Worm (Caenorhabditis elegans) whole organism, midembryonic: ENCODE results near the gene gcp-2.2.

ENCODE experiments used
- T22C8.4 ChIP-seq: fragments of 200-800 bp; sonication (Bioruptor generic); IDR thresholded peaks from 2 replicates; pipeline ENCODE4 v1.3.6; 2022; ENCODE audit warnings: missing genetic modification characterization, missing compliant biosample characterization
- cog-1 ChIP-seq: sonication (generic microtip); optimal IDR thresholded peaks from 2 replicates; lab custom pipeline; 2016; ENCODE audit warnings: missing genetic modification characterization, missing compliant biosample characterization
- flt-1 ChIP-seq: fragments of 200-800 bp; sonication (Bioruptor generic); IDR thresholded peaks from 2 replicates; pipeline ENCODE4 v1.3.6; 2022; ENCODE audit warnings: missing genetic modification characterization, missing compliant biosample characterization
- klf-2 ChIP-seq: fragments of 200-800 bp; sonication (Bioruptor generic); conservative IDR thresholded peaks from 2 replicates; pipeline ENCODE4 v1.3.6; 2022; ENCODE audit warnings: missing genetic modification reagents, missing genetic modification characterization, missing compliant biosample characterization
- med-1 ChIP-seq: sonication (generic microtip); optimal IDR thresholded peaks from 2 replicates; lab custom pipeline; 2017; ENCODE audit warnings: missing genetic modification characterization, mild to moderate bottlenecking, missing compliant biosample characterization, antibody characterized with exemption, missing genetic modification reagents; ENCODE audit not compliant: insufficient read depth
- ref-1 ChIP-seq: fragments of 200-800 bp; sonication (Bioruptor generic); conservative IDR thresholded peaks from 2 replicates; pipeline ENCODE4 v1.3.6; 2022; ENCODE audit warnings: missing genetic modification reagents, missing genetic modification characterization, missing compliant biosample characterization
- tab-1 ChIP-seq: fragments of 200-800 bp; sonication (Bioruptor generic); IDR thresholded peaks from 2 replicates; pipeline ENCODE4 v1.3.6; 2022; ENCODE audit warnings: missing genetic modification characterization, missing compliant biosample characterization
- ztf-23 ChIP-seq: fragments of 200-800 bp; sonication (Bioruptor generic); IDR thresholded peaks from 2 replicates; pipeline ENCODE4 v1.3.6; 2022; ENCODE audit warnings: missing genetic modification reagents, missing genetic modification characterization, missing compliant biosample characterization
- ztf-29 ChIP-seq: fragments of 200-800 bp; sonication (Bioruptor generic); IDR thresholded peaks from 2 replicates; pipeline ENCODE4 v1.3.6; 2022; ENCODE audit warnings: missing genetic modification reagents, missing genetic modification characterization, missing compliant biosample characterization

The gcp-2.2 gene

ce11 chrX:11537240-11537764 lies at the start of gene gcp-2.2:
Gene gcp-2.2 (plus strand): TSS chrX:11537714.
- no peak for TF ChIP-seq flt-1 (GFP tag; lab: Robert Waterston, UW)
- TF ChIP-seq tab-1, result no peak
- no peak for TF ChIP-seq ztf-23 (GFP tag; lab: Robert Waterston, UW)
- TF ChIP-seq med-1, result no peak
- no peak for TF ChIP-seq klf-2
- no peak for TF ChIP-seq ref-1
- no peak for TF ChIP-seq T22C8.4

ce11 chrX:11489830-11490229 lies 47.7 kb upstream of the gcp-2.2 start, which contains the start of gene spp-21:
Gene spp-21 (plus strand): TSS chrX:11490130.
- TF ChIP-seq flt-1 (GFP tag; lab: Robert Waterston, UW) (no peak), T22C8.4 (no peak), ztf-23 (GFP tag; lab: Robert Waterston, UW) (no peak), cog-1 (tag; lab: Kevin White, UChicago) (no peak), ztf-29 (GFP tag; lab: Robert Waterston, UW) (no peak), tab-1 (no peak), klf-2 (no peak), med-1 (no peak), ref-1 (no peak)

- TF ChIP-seq cog-1 (tag; lab: Kevin White, UChicago) (no peak), ztf-29 (GFP tag; lab: Robert Waterston, UW) (no peak), T22C8.4 (no peak), flt-1 (GFP tag; lab: Robert Waterston, UW) (no peak), ztf-23 (GFP tag; lab: Robert Waterston, UW) (no peak), med-1 (no peak), ref-1 (no peak), tab-1 (no peak), klf-2 (no peak)
Observed at ce11 chrX:11491835-11492234, 45.7 kb upstream of the gcp-2.2 start.

ce11 chrX:11498871-11499270 lies 38.6 kb upstream of the gcp-2.2 start:
- TF ChIP-seq ztf-23 (GFP tag; lab: Robert Waterston, UW) (no peak), ztf-29 (GFP tag; lab: Robert Waterston, UW) (no peak), med-1 (no peak), klf-2 (no peak), T22C8.4 (no peak), flt-1 (GFP tag; lab: Robert Waterston, UW) (no peak), tab-1 (no peak), cog-1 (tag; lab: Kevin White, UChicago) (no peak), ref-1 (no peak)

- TF ChIP-seq cog-1 (tag; lab: Kevin White, UChicago) (no peak), ref-1 (no peak), flt-1 (GFP tag; lab: Robert Waterston, UW) (no peak), tab-1 (no peak), klf-2 (no peak), T22C8.4 (no peak), ztf-29 (GFP tag; lab: Robert Waterston, UW) (no peak), ztf-23 (GFP tag; lab: Robert Waterston, UW) (no peak), med-1 (no peak)
Observed at ce11 chrX:11499738-11500137, 37.8 kb upstream of the gcp-2.2 start, which contains the start of gene T25C12.3. Gene T25C12.3 (minus strand): TSS chrX:11499999.

- no peak for TF ChIP-seq cog-1 (tag; lab: Kevin White, UChicago)
- no peak for TF ChIP-seq flt-1 (GFP tag; lab: Robert Waterston, UW)
- TF ChIP-seq ztf-23 (GFP tag; lab: Robert Waterston, UW), result no peak
- no peak for TF ChIP-seq tab-1
- no peak for TF ChIP-seq ztf-29 (GFP tag; lab: Robert Waterston, UW)
- TF ChIP-seq ref-1, result no peak
- TF ChIP-seq T22C8.4, result no peak
- TF ChIP-seq med-1, result no peak
- no peak for TF ChIP-seq klf-2
Observed at ce11 chrX:11500589-11500988, 36.9 kb upstream of the gcp-2.2 start.

ce11 chrX:11501967-11502366 lies 35.5 kb upstream of the gcp-2.2 start, which contains the start of gene F29G6.1:
Gene F29G6.1 (plus strand): TSS chrX:11502267.
- TF ChIP-seq ztf-29 (GFP tag; lab: Robert Waterston, UW) (no peak), flt-1 (GFP tag; lab: Robert Waterston, UW) (no peak), ztf-23 (GFP tag; lab: Robert Waterston, UW) (no peak), cog-1 (tag; lab: Kevin White, UChicago) (no peak), tab-1 (no peak), T22C8.4 (no peak), klf-2 (no peak), med-1 (no peak)

ce11 chrX:11507836-11508235 lies 29.7 kb upstream of the gcp-2.2 start:
- TF ChIP-seq med-1 (no peak), ztf-29 (GFP tag; lab: Robert Waterston, UW) (no peak)

- TF ChIP-seq med-1, result no peak
- TF ChIP-seq cog-1 (tag; lab: Kevin White, UChicago), result no peak
- TF ChIP-seq tab-1, result no peak
- no peak for TF ChIP-seq flt-1 (GFP tag; lab: Robert Waterston, UW)
- TF ChIP-seq klf-2, result no peak
- no peak for TF ChIP-seq ztf-23 (GFP tag; lab: Robert Waterston, UW)
- TF ChIP-seq T22C8.4, result no peak
- TF ChIP-seq ref-1, result no peak
- no peak for TF ChIP-seq ztf-29 (GFP tag; lab: Robert Waterston, UW)
Observed at ce11 chrX:11509547-11509946, 28.0 kb upstream of the gcp-2.2 start.

ce11 chrX:11511231-11511630 lies 26.3 kb upstream of the gcp-2.2 start, which contains the start of gene ccdc-149:
Gene ccdc-149 (minus strand): TSS chrX:11511451.
- TF ChIP-seq med-1, result no peak
- TF ChIP-seq T22C8.4, result no peak
- no peak for TF ChIP-seq cog-1 (tag; lab: Kevin White, UChicago)
- TF ChIP-seq flt-1 (GFP tag; lab: Robert Waterston, UW), result no peak
- no peak for TF ChIP-seq ztf-23 (GFP tag; lab: Robert Waterston, UW)

- TF ChIP-seq klf-2 (no peak), ztf-29 (GFP tag; lab: Robert Waterston, UW) (no peak)
Observed at ce11 chrX:11515381-11515780, 22.1 kb upstream of the gcp-2.2 start.
